Fruit fly (Drosophila melanogaster) whole organism, embryonic: ENCODE data around the gene GILT3.

Experiments
- B-H1 ChIP-seq: fragments of 200-800 bp; sonication (Bioruptor generic); IDR thresholded peaks from 3 replicates; pipeline ENCODE4 v1.3.6; 2022; ENCODE audit warnings: missing biosample characterization, missing genetic modification characterization
- CG11247 ChIP-seq: fragments of 200-800 bp; sonication (Bioruptor generic); IDR thresholded peaks from 2 replicates; pipeline ENCODE4 v1.3.6; 2022; ENCODE audit warnings: missing biosample characterization, missing genetic modification characterization
- CG11560 ChIP-seq: fragments of 200-800 bp; sonication (Bioruptor generic); IDR thresholded peaks from 3 replicates; pipeline ENCODE4 v1.3.6; 2022; ENCODE audit warnings: missing biosample characterization, missing genetic modification characterization
- CG13287 ChIP-seq: fragments of 200-800 bp; sonication (Bioruptor generic); IDR thresholded peaks from 2 replicates; pipeline ENCODE4 v1.3.6; 2022; ENCODE audit warnings: missing biosample characterization, missing genetic modification characterization; ENCODE audit not compliant: partially characterized antibody
- CG1647 ChIP-seq: fragments of 200-800 bp; sonication (Bioruptor generic); optimal IDR thresholded peaks from 3 replicates; lab custom pipeline; 2016; ENCODE audit warnings: missing biosample characterization, missing genetic modification characterization
- CG1792 ChIP-seq: fragments of 200-800 bp; sonication (Bioruptor generic); optimal IDR thresholded peaks from 2 replicates; lab custom pipeline; 2016; ENCODE audit warnings: missing biosample characterization, missing genetic modification characterization
- CG18262 ChIP-seq: fragments of 200-800 bp; optimal IDR thresholded peaks from 3 replicates; lab custom pipeline; 2019; ENCODE audit warnings: missing biosample characterization, mild to moderate bottlenecking, missing genetic modification characterization, moderate library complexity
- CG30020 ChIP-seq: fragments of 200-800 bp; optimal IDR thresholded peaks from 2 replicates; lab custom pipeline; 2019; ENCODE audit warnings: missing biosample characterization, mild to moderate bottlenecking, missing genetic modification characterization, moderate library complexity
- CG31441 ChIP-seq: fragments of 200-800 bp; sonication (Bioruptor generic); IDR thresholded peaks from 2 replicates; pipeline ENCODE4 v1.3.6; 2022; ENCODE audit warnings: missing biosample characterization, missing genetic modification characterization
- CG3163 ChIP-seq: fragments of 200-800 bp; sonication (Bioruptor generic); optimal IDR thresholded peaks from 3 replicates; lab custom pipeline; 2016; ENCODE audit warnings: missing biosample characterization, missing genetic modification characterization
- CG32767 ChIP-seq: fragments of 200-800 bp; sonication (Bioruptor generic); IDR thresholded peaks from 2 replicates; pipeline ENCODE4 v1.3.6; 2022; ENCODE audit warnings: missing biosample characterization, missing genetic modification characterization
- CG32772 ChIP-seq: fragments of 200-800 bp; sonication (Bioruptor generic); IDR thresholded peaks from 2 replicates; pipeline ENCODE4 v1.3.6; 2022; ENCODE audit warnings: missing biosample characterization, missing genetic modification characterization
- CG3281 ChIP-seq: fragments of 200-800 bp; sonication (Bioruptor generic); optimal IDR thresholded peaks from 3 replicates; lab custom pipeline; 2017; ENCODE audit warnings: missing biosample characterization, mild to moderate bottlenecking, missing genetic modification characterization
- CG3407 ChIP-seq: fragments of 200-800 bp; sonication (Bioruptor generic); optimal IDR thresholded peaks from 2 replicates; lab custom pipeline; 2018; ENCODE audit warnings: missing biosample characterization, mild to moderate bottlenecking, missing genetic modification characterization
- CG4360 ChIP-seq: fragments of 200-800 bp; sonication (Bioruptor generic); IDR thresholded peaks from 2 replicates; pipeline ENCODE4 v1.3.6; 2022; ENCODE audit warnings: missing biosample characterization, missing genetic modification characterization
- CG4707 ChIP-seq: fragments of 200-800 bp; sonication (Bioruptor generic); optimal IDR thresholded peaks from 2 replicates; lab custom pipeline; 2018; ENCODE audit warnings: missing biosample characterization, mild to moderate bottlenecking, missing genetic modification characterization, moderate library complexity
- CG5953 ChIP-seq: fragments of 200-800 bp; sonication (Bioruptor generic); IDR thresholded peaks from 2 replicates; pipeline ENCODE4 v1.3.6; 2022; ENCODE audit warnings: missing biosample characterization, missing genetic modification characterization
- CG6813 ChIP-seq: fragments of 200-800 bp; sonication (Bioruptor generic); optimal IDR thresholded peaks from 2 replicates; lab custom pipeline; 2017; ENCODE audit warnings: missing biosample characterization, missing genetic modification characterization, mild to moderate bottlenecking, moderate library complexity, missing genetic modification reagents
- CG6854 ChIP-seq: fragments of 200-800 bp; sonication (Bioruptor generic); optimal IDR thresholded peaks from 3 replicates; lab custom pipeline; 2017; ENCODE audit warnings: missing biosample characterization, mild to moderate bottlenecking, missing genetic modification characterization
- CG8388 ChIP-seq: fragments of 200-800 bp; sonication (Bioruptor generic); optimal IDR thresholded peaks from 2 replicates; lab custom pipeline; 2019; ENCODE audit warnings: missing biosample characterization, mild to moderate bottlenecking, missing genetic modification characterization, moderate library complexity
- CG9437 ChIP-seq: fragments of 200-800 bp; sonication (Bioruptor generic); optimal IDR thresholded peaks from 2 replicates; lab custom pipeline; 2018; ENCODE audit warnings: missing biosample characterization, mild to moderate bottlenecking, missing genetic modification characterization
- CG9727 ChIP-seq: fragments of 200-800 bp; sonication (Bioruptor generic); optimal IDR thresholded peaks from 3 replicates; lab custom pipeline; 2017; ENCODE audit warnings: missing biosample characterization, mild to moderate bottlenecking, missing genetic modification characterization
- CTCF ChIP-seq: fragments of 200-800 bp; sonication (Bioruptor generic); optimal IDR thresholded peaks from 2 replicates; lab custom pipeline; 2017; ENCODE audit warnings: missing biosample characterization, mild to moderate bottlenecking, missing genetic modification characterization, moderate library complexity
- Doc2 ChIP-seq: fragments of 200-800 bp; sonication (Bioruptor generic); IDR thresholded peaks from 2 replicates; pipeline ENCODE4 v1.3.6; 2022; ENCODE audit warnings: missing biosample characterization, missing genetic modification characterization
- Eip74EF ChIP-seq, 2 experiments: fragments of 200-800 bp in 1 of 2; fragments of >200 bp in 1 of 2; sonication (Bioruptor generic) in 1 of 2; optimal IDR thresholded peaks; 2 replicates each; lab custom pipeline; 2017 to 2019; ENCODE audit warnings: missing biosample characterization in 2 of 2, missing genetic modification characterization in 2 of 2, mild to moderate bottlenecking in 1 of 2, moderate library complexity in 1 of 2
- Fer3 ChIP-seq: fragments of 200-800 bp; sonication (Bioruptor generic); optimal IDR thresholded peaks from 2 replicates; lab custom pipeline; 2018; ENCODE audit warnings: missing biosample characterization, mild to moderate bottlenecking, missing genetic modification characterization, moderate library complexity
- GATAe ChIP-seq: fragments of 200-800 bp; sonication (Bioruptor generic); conservative IDR thresholded peaks from 2 replicates; pipeline ENCODE4 v1.3.6; 2022; ENCODE audit warnings: missing biosample characterization, missing genetic modification characterization
- HHEX ChIP-seq: fragments of 200-800 bp; sonication (Bioruptor generic); optimal IDR thresholded peaks from 3 replicates; lab custom pipeline; 2017; ENCODE audit warnings: missing biosample characterization, mild to moderate bottlenecking, missing genetic modification characterization, missing genetic modification reagents
- Mad ChIP-seq: fragments of 200-800 bp; sonication (Bioruptor generic); optimal IDR thresholded peaks from 2 replicates; lab custom pipeline; 2016; ENCODE audit warnings: missing biosample characterization, missing genetic modification characterization
- Neu2 ChIP-seq: fragments of 200-800 bp; sonication (Bioruptor generic); optimal IDR thresholded peaks from 3 replicates; lab custom pipeline; 2016; ENCODE audit warnings: missing biosample characterization, missing genetic modification characterization, borderline replicate concordance
- Tbp ChIP-seq: fragments of >200 bp; optimal IDR thresholded peaks from 2 replicates; lab custom pipeline; 2018; ENCODE audit warnings: missing biosample characterization, missing genetic modification characterization
- aop ChIP-seq: fragments of 200-800 bp; sonication (Bioruptor generic); IDR thresholded peaks from 2 replicates; pipeline ENCODE4 v1.3.6; 2022; ENCODE audit warnings: missing biosample characterization, missing genetic modification characterization
- bcd ChIP-seq: fragments of 200-800 bp; sonication (Bioruptor generic); optimal IDR thresholded peaks from 2 replicates; lab custom pipeline; 2017; ENCODE audit warnings: missing biosample characterization, mild to moderate bottlenecking, missing genetic modification characterization
- da ChIP-seq: fragments of 200-800 bp; sonication (Bioruptor generic); optimal IDR thresholded peaks from 2 replicates; lab custom pipeline; 2016; ENCODE audit warnings: missing biosample characterization, missing genetic modification characterization
- dm ChIP-seq: fragments of 200-800 bp; sonication (Bioruptor generic); optimal IDR thresholded peaks from 3 replicates; lab custom pipeline; 2016; ENCODE audit warnings: missing biosample characterization, missing genetic modification characterization
- gfzf ChIP-seq: fragments of 200-800 bp; sonication (Bioruptor generic); optimal IDR thresholded peaks from 2 replicates; lab custom pipeline; 2016; ENCODE audit warnings: missing biosample characterization, mild to moderate bottlenecking, missing genetic modification characterization, moderate library complexity
- hb ChIP-seq: fragments of 200-800 bp; sonication (Bioruptor generic); IDR thresholded peaks from 3 replicates; pipeline ENCODE4 v1.3.6; 2022; ENCODE audit warnings: missing biosample characterization, missing genetic modification characterization; ENCODE audit not compliant: partially characterized antibody
- her ChIP-seq: fragments of 200-800 bp; sonication (Bioruptor generic); optimal IDR thresholded peaks from 2 replicates; lab custom pipeline; 2016; ENCODE audit warnings: missing biosample characterization, missing genetic modification characterization
- hkb ChIP-seq, 2 experiments: fragments of 200-800 bp in 1 of 2; fragments of >200 bp in 1 of 2; sonication (Bioruptor generic) in 1 of 2; IDR thresholded peaks in 1 of 2; optimal IDR thresholded peaks in 1 of 2; 2 replicates each; pipeline versions ENCODE4 v1.3.6 to Lab custom; 2017 to 2022; ENCODE audit warnings: missing biosample characterization in 1 of 2, missing genetic modification characterization in 1 of 2
- jigr1 ChIP-seq: fragments of 200-800 bp; sonication (Bioruptor generic); IDR thresholded peaks from 3 replicates; pipeline ENCODE4 v1.3.6; 2022; ENCODE audit warnings: missing biosample characterization, missing genetic modification characterization
- kah ChIP-seq: fragments of 200-800 bp; sonication (Bioruptor generic); optimal IDR thresholded peaks from 2 replicates; lab custom pipeline; 2018; ENCODE audit warnings: missing biosample characterization, mild to moderate bottlenecking, missing genetic modification characterization
- klu ChIP-seq: fragments of 200-800 bp; sonication (Bioruptor generic); IDR thresholded peaks from 2 replicates; pipeline ENCODE4 v1.3.6; 2022; ENCODE audit warnings: missing biosample characterization, missing genetic modification characterization
- luna ChIP-seq: fragments of 200-800 bp; sonication (Bioruptor generic); optimal IDR thresholded peaks from 2 replicates; lab custom pipeline; 2016; ENCODE audit warnings: missing biosample characterization, missing genetic modification characterization
- schlank ChIP-seq: fragments of 200-800 bp; sonication (Bioruptor generic); optimal IDR thresholded peaks from 2 replicates; lab custom pipeline; 2018; ENCODE audit warnings: missing biosample characterization, mild to moderate bottlenecking, missing genetic modification characterization
- sens ChIP-seq: fragments of 200-800 bp; sonication (Bioruptor generic); peaks from one replicate; lab custom pipeline; 2016; ENCODE audit warnings: missing biosample characterization, missing genetic modification characterization
- sim ChIP-seq: fragments of 200-800 bp; sonication (Bioruptor generic); IDR thresholded peaks from 2 replicates; pipeline ENCODE4 v1.3.6; 2022; ENCODE audit warnings: missing biosample characterization, missing genetic modification characterization
- slou ChIP-seq: fragments of 200-800 bp; sonication (Bioruptor generic); optimal IDR thresholded peaks from 3 replicates; lab custom pipeline; 2016; ENCODE audit warnings: missing biosample characterization, missing genetic modification characterization
- sr ChIP-seq: fragments of 200-800 bp; sonication (Bioruptor generic); IDR thresholded peaks from 3 replicates; pipeline ENCODE4 v1.3.6; 2022; ENCODE audit warnings: missing biosample characterization, missing genetic modification characterization
- stwl ChIP-seq: fragments of 200-800 bp; sonication (Bioruptor generic); optimal IDR thresholded peaks from 3 replicates; lab custom pipeline; 2018; ENCODE audit warnings: missing biosample characterization, mild to moderate bottlenecking, missing genetic modification characterization, moderate library complexity
- wek ChIP-seq: fragments of 200-800 bp; sonication (Bioruptor generic); optimal IDR thresholded peaks from 3 replicates; lab custom pipeline; 2018; ENCODE audit warnings: missing biosample characterization, mild to moderate bottlenecking, missing genetic modification characterization, moderate library complexity
- yki ChIP-seq: fragments of >200 bp; optimal IDR thresholded peaks from 3 replicates; lab custom pipeline; 2018
- zf30C ChIP-seq: fragments of 200-800 bp; sonication (Bioruptor generic); optimal IDR thresholded peaks from 3 replicates; lab custom pipeline; 2018; ENCODE audit warnings: missing biosample characterization, mild to moderate bottlenecking, missing genetic modification characterization

Gene GILT3

DNA sequence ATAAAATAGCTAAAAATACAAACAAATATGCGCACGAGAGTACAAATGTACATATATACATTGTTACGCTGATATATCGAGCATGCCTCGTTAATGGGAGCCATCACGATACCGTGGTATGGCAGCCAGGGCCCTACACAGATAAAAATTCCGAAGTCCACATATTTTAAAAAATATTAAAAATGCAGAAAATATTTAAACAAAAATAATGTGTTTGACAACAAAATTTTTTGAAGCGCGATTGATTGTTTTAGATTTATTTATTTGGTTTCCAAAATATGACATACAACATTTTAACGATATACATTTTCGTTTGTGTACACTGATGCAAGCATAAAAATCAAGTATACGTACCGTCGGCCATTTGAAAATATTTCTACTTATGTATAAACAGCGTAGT lies 49.6 kb downstream of the GILT3 start (continued):
- no peak for TF ChIP-seq da (GFP tag; lab: Kevin White, UChicago)
- TF ChIP-seq CG5953, result no peak; the same call in 1 of the 2 replicates
- peak; percentile 23 for TF ChIP-seq CG9437
- TF ChIP-seq zf30C (GFP tag; lab: Kevin White, UChicago), result no peak
- TF ChIP-seq CG30020, result no peak
- peak; percentile 14; the same call in 1 of the 2 replicates for TF ChIP-seq CG4360 (GFP tag; lab: Robert Waterston, UW)
- TF ChIP-seq gfzf (GFP tag; lab: Kevin White, UChicago), result no peak
- TF ChIP-seq GATAe (GFP tag; lab: Robert Waterston, UW), result peak; percentile 74
- peak; percentile 87 for TF ChIP-seq sens (GFP tag; lab: Kevin White, UChicago)
- TF ChIP-seq stwl (tag; lab: Kevin White, UChicago), result no peak
- TF ChIP-seq CG1647, result peak; percentile 65
- no peak for TF ChIP-seq CG3407 (GFP tag; lab: Kevin White, UChicago)
- TF ChIP-seq CG11560 (tag; lab: Robert Waterston, UW), result peak; percentile 58; the same call in 2 of the 3 replicates
- TF ChIP-seq CG11247, result peak; percentile 60
- TF ChIP-seq CTCF (GFP tag; lab: Kevin White, UChicago), result no peak
- peak; percentile 65 for TF ChIP-seq CG6813
- TF ChIP-seq jigr1 (GFP tag; lab: Robert Waterston, UW), result peak; percentile 60; the same call in 1 of the 3 replicates
- TF ChIP-seq her (GFP tag; lab: Kevin White, UChicago), result peak; percentile 56
- TF ChIP-seq CG3163 (GFP tag; lab: Kevin White, UChicago), result peak; percentile 40
- no peak for TF ChIP-seq CG4707 (GFP tag; lab: Kevin White, UChicago)
- peak; percentile 48 for TF ChIP-seq dm
- peak; percentile 82 for TF ChIP-seq bcd (GFP tag; lab: Kevin White, UChicago)
- peak; percentile 67 for TF ChIP-seq HHEX (GFP tag; lab: Kevin White, UChicago)
- TF ChIP-seq klu (GFP tag; lab: Robert Waterston, UW), result peak; percentile 77
- 0 out of 2 replicates have a peak, but pooled peaks have one; percentile 18 for TF ChIP-seq CG32767 (GFP tag; lab: Robert Waterston, UW)
- TF ChIP-seq Tbp (GFP tag; lab: Kevin White, UChicago), result no peak
- TF ChIP-seq CG31441, result peak; percentile 77
- peak; percentile 85 for TF ChIP-seq CG9727 (GFP tag; lab: Kevin White, UChicago)
- peak; percentile 41 for TF ChIP-seq CG1792 (GFP tag; lab: Kevin White, UChicago)
- TF ChIP-seq hkb (optimal IDR thresholded peaks at IDR 0.05; lab: Kevin White, UChicago), result no peak
- TF ChIP-seq hkb (GFP tag; IDR thresholded peaks at IDR 0.05; lab: Robert Waterston, UW), result peak; percentile 89
- TF ChIP-seq CG3281 (GFP tag; lab: Kevin White, UChicago), result peak; percentile 93
- TF ChIP-seq CG8388, result peak; percentile 31
- TF ChIP-seq sim (GFP tag; lab: Robert Waterston, UW), result no peak
- TF ChIP-seq kah (GFP tag; lab: Kevin White, UChicago), result no peak
- no peak for TF ChIP-seq yki
- peak in 1 of 2 experiments; percentile 50 for TF ChIP-seq Eip74EF (GFP tag; optimal IDR thresholded peaks at IDR 0.05; lab: Kevin White, UChicago)
- TF ChIP-seq Fer3 (tag; lab: Kevin White, UChicago), result peak; percentile 90
- peak; percentile 49 for TF ChIP-seq Mad
- peak; percentile 78 for TF ChIP-seq CG6854
- no peak for TF ChIP-seq hb (GFP tag; lab: Robert Waterston, UW)
- peak; percentile 65 for TF ChIP-seq CG18262
- TF ChIP-seq sr (GFP tag; lab: Robert Waterston, UW), result peak; percentile 19; the same call in 1 of the 3 replicates
- peak; percentile 72 for TF ChIP-seq schlank (tag; lab: Kevin White, UChicago)
- no peak for TF ChIP-seq wek
- TF ChIP-seq slou (GFP tag; lab: Kevin White, UChicago), result peak; percentile 71
- no peak for TF ChIP-seq Doc2 (GFP tag; lab: Robert Waterston, UW)
- TF ChIP-seq B-H1 (GFP tag; lab: Robert Waterston, UW), result peak; percentile 67
- TF ChIP-seq CG13287, result no peak
- peak; percentile 68; the same call in 1 of the 2 replicates for TF ChIP-seq CG32772 (GFP tag; lab: Robert Waterston, UW)
- TF ChIP-seq luna (GFP tag; lab: Kevin White, UChicago), result peak; percentile 1
- no peak for TF ChIP-seq Neu2 (GFP tag; lab: Kevin White, UChicago)
- TF ChIP-seq aop (GFP tag; lab: Robert Waterston, UW), result no peak
